Worm (Caenorhabditis elegans) whole organism, mixed stage, embryonic: ENCODE measurements around the gene amt-2.

Experiments used
- ces-1 ChIP-seq: fragments of 150-350 bp; optimal IDR thresholded peaks from 2 replicates; lab custom pipeline; 2014; ENCODE audit warnings: missing biosample characterization, missing genetic modification reagents, missing genetic modification characterization
- lin-13 ChIP-seq: fragments of 150-350 bp; optimal IDR thresholded peaks from 2 replicates; lab custom pipeline; 2014; ENCODE audit warnings: missing biosample characterization, missing genetic modification characterization
- tbx-8 ChIP-seq: fragments of 200-800 bp; sonication (Bioruptor generic); optimal IDR thresholded peaks from 2 replicates; lab custom pipeline; 2018; ENCODE audit warnings: mild to moderate bottlenecking, missing genetic modification characterization, moderate library complexity, missing compliant biosample characterization
- ztf-11 ChIP-seq: fragments of 150-350 bp; optimal IDR thresholded peaks from 2 replicates; lab custom pipeline; 2014; ENCODE audit warnings: missing biosample characterization, missing genetic modification characterization

ce11 chrIV:13038888-13039287 is 3.3 kb upstream of the amt-2 start, which contains the start of gene F49E11.2:
- TF ChIP-seq ztf-11 (no peak), lin-13 (tag; lab: Kevin White, UChicago) (no peak), ces-1 (GFP tag; lab: Kevin White, UChicago) (no peak), tbx-8 (GFP tag; lab: Kevin White, UChicago) (no peak)
